Fruit fly (Drosophila melanogaster) whole organism: ENCODE results near the gene Ccz1.

Experiments
- Dll ChIP-seq: fragments of >200 bp; optimal IDR thresholded peaks from 2 replicates; lab custom pipeline; 2017
- usp ChIP-seq: fragments of >200 bp; optimal IDR thresholded peaks from 2 replicates; lab custom pipeline; 2017; ENCODE audit warnings: missing biosample characterization, missing genetic modification characterization, mixed read lengths

- no peak for TF ChIP-seq usp
- TF ChIP-seq Dll: no peak
Measured at dm6 chr3L:3901865-3902490, 3.0 kb upstream of the Ccz1 start.
